Fruit fly (Drosophila melanogaster) whole organism, embryonic: ENCODE data around the gene CG5541.

Experiments
- Atf-2 ChIP-seq: fragments of 200-800 bp; sonication (Bioruptor generic); optimal IDR thresholded peaks from 2 replicates; lab custom pipeline; 2016; ENCODE audit warnings: missing biosample characterization, missing genetic modification characterization
- CG11085 ChIP-seq: fragments of 200-800 bp; sonication (Bioruptor generic); IDR thresholded peaks from 2 replicates; pipeline ENCODE4 v1.3.6; 2022; ENCODE audit warnings: missing biosample characterization, missing genetic modification characterization
- CG12942 ChIP-seq: fragments of 200-800 bp; sonication (Bioruptor generic); optimal IDR thresholded peaks from 3 replicates; lab custom pipeline; 2016; ENCODE audit warnings: missing biosample characterization, missing genetic modification characterization
- CG15269 ChIP-seq: fragments of 200-800 bp; sonication (Bioruptor generic); optimal IDR thresholded peaks from 2 replicates; lab custom pipeline; 2018; ENCODE audit warnings: missing biosample characterization, mild to moderate bottlenecking, missing genetic modification characterization, moderate library complexity
- CG15514 ChIP-seq: fragments of 200-800 bp; sonication (Bioruptor generic); optimal IDR thresholded peaks from 3 replicates; lab custom pipeline; 2017; ENCODE audit warnings: missing biosample characterization, missing genetic modification characterization, mild to moderate bottlenecking, moderate library complexity, missing genetic modification reagents
- CG15696 ChIP-seq: fragments of 200-800 bp; sonication (Bioruptor generic); optimal IDR thresholded peaks from 2 replicates; lab custom pipeline; 2019; ENCODE audit warnings: missing biosample characterization, mild to moderate bottlenecking, missing genetic modification characterization, moderate library complexity
- CG1603 ChIP-seq: fragments of 200-800 bp; sonication (Bioruptor generic); optimal IDR thresholded peaks from 2 replicates; lab custom pipeline; 2019; ENCODE audit warnings: missing biosample characterization, mild to moderate bottlenecking, missing genetic modification characterization, moderate library complexity
- CG16779 ChIP-seq: fragments of 200-800 bp; sonication (Bioruptor generic); IDR thresholded peaks from 2 replicates; pipeline ENCODE4 v1.3.6; 2022; ENCODE audit warnings: missing biosample characterization, missing genetic modification characterization
- CG18262 ChIP-seq: fragments of 200-800 bp; optimal IDR thresholded peaks from 3 replicates; lab custom pipeline; 2019; ENCODE audit warnings: missing biosample characterization, mild to moderate bottlenecking, missing genetic modification characterization, moderate library complexity
- CG18619 ChIP-seq: fragments of 200-800 bp; sonication (Bioruptor generic); optimal IDR thresholded peaks from 3 replicates; lab custom pipeline; 2017; ENCODE audit warnings: missing biosample characterization, mild to moderate bottlenecking, missing genetic modification characterization
- CG18764 ChIP-seq: fragments of 200-800 bp; sonication (Bioruptor generic); optimal IDR thresholded peaks from 3 replicates; lab custom pipeline; 2016; ENCODE audit warnings: missing biosample characterization, missing genetic modification characterization
- CG2889 ChIP-seq: fragments of 200-800 bp; sonication (Bioruptor generic); IDR thresholded peaks from 3 replicates; pipeline ENCODE4 v1.3.6; 2022; ENCODE audit warnings: missing biosample characterization, missing genetic modification characterization
- CG3838 ChIP-seq: fragments of 200-800 bp; sonication (Bioruptor generic); optimal IDR thresholded peaks from 3 replicates; lab custom pipeline; 2016; ENCODE audit warnings: missing biosample characterization, missing genetic modification characterization
- CG43689 ChIP-seq: fragments of 200-800 bp; sonication (Bioruptor generic); IDR thresholded peaks from 2 replicates; pipeline ENCODE4 v1.3.6; 2022; ENCODE audit warnings: missing biosample characterization, missing genetic modification characterization
- CG4820 ChIP-seq: fragments of 200-800 bp; sonication (Bioruptor generic); optimal IDR thresholded peaks from 3 replicates; lab custom pipeline; 2016; ENCODE audit warnings: missing biosample characterization, missing genetic modification characterization
- CG6175 ChIP-seq: fragments of 200-800 bp; sonication (Bioruptor generic); IDR thresholded peaks from 3 replicates; pipeline ENCODE4 v1.3.6; 2022; ENCODE audit warnings: missing biosample characterization, missing genetic modification characterization
- CG6254 ChIP-seq: fragments of 200-800 bp; sonication (Bioruptor generic); optimal IDR thresholded peaks from 3 replicates; lab custom pipeline; 2017; ENCODE audit warnings: mild to moderate bottlenecking, missing biosample characterization, missing genetic modification reagents, missing genetic modification characterization
- CG6654 ChIP-seq: fragments of 200-800 bp; sonication (Bioruptor generic); optimal IDR thresholded peaks from 2 replicates; lab custom pipeline; 2017; ENCODE audit warnings: missing biosample characterization, mild to moderate bottlenecking, missing genetic modification characterization
- CG6854 ChIP-seq: fragments of 200-800 bp; sonication (Bioruptor generic); optimal IDR thresholded peaks from 3 replicates; lab custom pipeline; 2017; ENCODE audit warnings: missing biosample characterization, mild to moderate bottlenecking, missing genetic modification characterization
- CG8359 ChIP-seq: fragments of 200-800 bp; sonication (Bioruptor generic); optimal IDR thresholded peaks from 2 replicates; lab custom pipeline; 2017; ENCODE audit warnings: missing biosample characterization, mild to moderate bottlenecking, missing genetic modification characterization, borderline replicate concordance
- HLHmδ ChIP-seq: fragments of 200-800 bp; sonication (Bioruptor generic); optimal IDR thresholded peaks from 2 replicates; lab custom pipeline; 2018; ENCODE audit warnings: missing biosample characterization, mild to moderate bottlenecking, missing genetic modification characterization, moderate library complexity
- Kr ChIP-seq: fragments of 200-800 bp; sonication (Bioruptor generic); optimal IDR thresholded peaks from 2 replicates; lab custom pipeline; 2017; ENCODE audit warnings: missing biosample characterization, mild to moderate bottlenecking, missing genetic modification characterization
- Lhr ChIP-seq: fragments of 200-800 bp; sonication (Bioruptor generic); optimal IDR thresholded peaks from 3 replicates; lab custom pipeline; 2017; ENCODE audit warnings: mild to moderate bottlenecking, missing biosample characterization, missing genetic modification reagents, missing genetic modification characterization
- Mad ChIP-seq: fragments of 200-800 bp; sonication (Bioruptor generic); optimal IDR thresholded peaks from 2 replicates; lab custom pipeline; 2016; ENCODE audit warnings: missing biosample characterization, missing genetic modification characterization
- Rfx ChIP-seq: fragments of 200-800 bp; sonication (Bioruptor generic); IDR thresholded peaks from 2 replicates; pipeline ENCODE4 v1.3.6; 2022; ENCODE audit warnings: missing biosample characterization, missing genetic modification characterization
- Sox100B ChIP-seq: fragments of 200-800 bp; sonication (Bioruptor generic); optimal IDR thresholded peaks from 3 replicates; lab custom pipeline; 2018; ENCODE audit warnings: missing biosample characterization, mild to moderate bottlenecking, missing genetic modification characterization
- Spps ChIP-seq: fragments of 200-800 bp; sonication (Bioruptor generic); optimal IDR thresholded peaks from 2 replicates; lab custom pipeline; 2018; ENCODE audit warnings: missing biosample characterization, mild to moderate bottlenecking, missing genetic modification characterization
- Taf1 ChIP-seq: fragments of 200-800 bp; sonication (Bioruptor generic); IDR thresholded peaks from 2 replicates; pipeline ENCODE4 v1.3.6; 2022; ENCODE audit warnings: missing biosample characterization, missing genetic modification characterization
- Tbp ChIP-seq: fragments of >200 bp; optimal IDR thresholded peaks from 2 replicates; lab custom pipeline; 2018; ENCODE audit warnings: missing biosample characterization, missing genetic modification characterization
- Xbp1 ChIP-seq: fragments of 200-800 bp; sonication (Bioruptor generic); optimal IDR thresholded peaks from 3 replicates; lab custom pipeline; 2016; ENCODE audit warnings: missing biosample characterization, mild to moderate bottlenecking, missing genetic modification characterization
- ato ChIP-seq: fragments of 200-800 bp; sonication (Bioruptor generic); IDR thresholded peaks from 2 replicates; pipeline ENCODE4 v1.3.6; 2022; ENCODE audit warnings: missing biosample characterization, missing genetic modification characterization; ENCODE audit not compliant: partially characterized antibody
- bab2 ChIP-seq: fragments of 200-800 bp; sonication (Bioruptor generic); optimal IDR thresholded peaks from 2 replicates; lab custom pipeline; 2016; ENCODE audit warnings: missing biosample characterization, missing genetic modification characterization
- bigmax ChIP-seq: fragments of 200-800 bp; sonication (Bioruptor generic); optimal IDR thresholded peaks from 2 replicates; lab custom pipeline; 2018; ENCODE audit warnings: missing biosample characterization, mild to moderate bottlenecking, missing genetic modification characterization
- bsh ChIP-seq, 2 experiments: fragments of 200-800 bp; sonication (Bioruptor generic); optimal IDR thresholded peaks; 2 replicates each; lab custom pipeline; 2017 to 2018; ENCODE audit warnings: mild to moderate bottlenecking in 2 of 2, missing biosample characterization in 2 of 2, missing genetic modification characterization in 2 of 2, moderate library complexity in 1 of 2
- cas ChIP-seq: fragments of 200-800 bp; sonication (Bioruptor generic); IDR thresholded peaks from 2 replicates; pipeline ENCODE4 v1.3.6; 2022; ENCODE audit warnings: missing biosample characterization, missing genetic modification characterization
- crp ChIP-seq, 2 experiments: fragments of 200-800 bp; sonication (Bioruptor generic); optimal IDR thresholded peaks; 2 replicates in 1 of 2; 3 replicates in 1 of 2; lab custom pipeline; 2017; ENCODE audit warnings: missing biosample characterization in 2 of 2, missing genetic modification characterization in 2 of 2, mild to moderate bottlenecking in 1 of 2, moderate library complexity in 1 of 2
- dati ChIP-seq: fragments of 200-800 bp; sonication (Bioruptor generic); IDR thresholded peaks from 2 replicates; pipeline ENCODE4 v1.3.6; 2022; ENCODE audit warnings: missing biosample characterization, missing genetic modification characterization
- dmrt11E ChIP-seq: fragments of 200-800 bp; sonication (Bioruptor generic); optimal IDR thresholded peaks from 3 replicates; lab custom pipeline; 2018; ENCODE audit warnings: missing biosample characterization, mild to moderate bottlenecking, missing genetic modification characterization, moderate library complexity
- dpn ChIP-seq, 2 experiments: fragments of 200-800 bp; sonication (Bioruptor generic); optimal IDR thresholded peaks; 3 replicates each; lab custom pipeline; 2016; ENCODE audit warnings: missing biosample characterization in 2 of 2, missing genetic modification characterization in 2 of 2
- fd3F ChIP-seq: fragments of 200-800 bp; sonication (Bioruptor generic); optimal IDR thresholded peaks from 2 replicates; lab custom pipeline; 2018; ENCODE audit warnings: missing biosample characterization, mild to moderate bottlenecking, missing genetic modification characterization, moderate library complexity
- fd64A ChIP-seq: fragments of 200-800 bp; sonication (Bioruptor generic); optimal IDR thresholded peaks from 3 replicates; lab custom pipeline; 2018; ENCODE audit warnings: missing biosample characterization, mild to moderate bottlenecking, missing genetic modification characterization
- fd96Cb ChIP-seq: fragments of 200-800 bp; sonication (Bioruptor generic); optimal IDR thresholded peaks from 2 replicates; lab custom pipeline; 2018; ENCODE audit warnings: missing biosample characterization, mild to moderate bottlenecking, missing genetic modification characterization, moderate library complexity
- kni ChIP-seq: fragments of 200-800 bp; sonication (Bioruptor generic); optimal IDR thresholded peaks from 3 replicates; lab custom pipeline; 2017; ENCODE audit warnings: mild to moderate bottlenecking, missing biosample characterization, missing genetic modification reagents, missing genetic modification characterization
- p53 ChIP-seq: fragments of 200-800 bp; sonication (Bioruptor generic); optimal IDR thresholded peaks from 2 replicates; lab custom pipeline; 2016; ENCODE audit warnings: missing biosample characterization, missing genetic modification characterization
- sqz ChIP-seq: fragments of 200-800 bp; sonication (Bioruptor generic); optimal IDR thresholded peaks from 3 replicates; lab custom pipeline; 2018; ENCODE audit warnings: missing biosample characterization, mild to moderate bottlenecking, missing genetic modification characterization
- trh ChIP-seq: fragments of 200-800 bp; sonication (Bioruptor generic); optimal IDR thresholded peaks from 2 replicates; lab custom pipeline; 2016; ENCODE audit warnings: missing biosample characterization, missing genetic modification characterization
- twi ChIP-seq: fragments of 200-800 bp; optimal IDR thresholded peaks from 2 replicates; lab custom pipeline; 2019; ENCODE audit warnings: missing biosample characterization, mild to moderate bottlenecking, missing genetic modification characterization, moderate library complexity
- zen2 ChIP-seq: fragments of 200-800 bp; sonication (Bioruptor generic); IDR thresholded peaks from 3 replicates; pipeline ENCODE4 v1.3.6; 2022; ENCODE audit warnings: missing biosample characterization, missing genetic modification characterization; ENCODE audit not compliant: partially characterized antibody

CG5541 gene

dm6 chrX:15043013-15043699, 767 bp upstream of the CG5541 start (continued):
- TF ChIP-seq CG15696 (tag; lab: Kevin White, UChicago) (peak; percentile 75), CG1603 (tag; lab: Kevin White, UChicago) (peak; percentile 88), CG18764 (GFP tag; lab: Kevin White, UChicago) (peak; percentile 78), CG6254 (GFP tag; lab: Kevin White, UChicago) (peak; percentile 84), CG11085 (GFP tag; lab: Robert Waterston, UW) (peak; percentile 41; the same call in 1 of the 2 replicates), CG6854 (GFP tag; lab: Kevin White, UChicago) (peak; percentile 67), Spps (tag; lab: Kevin White, UChicago) (peak; percentile 59), CG6654 (peak; percentile 36), Tbp (no peak), fd64A (GFP tag; lab: Kevin White, UChicago) (peak; percentile 97), Lhr (GFP tag; lab: Kevin White, UChicago) (peak; percentile 83), CG6175 (GFP tag; lab: Robert Waterston, UW) (no peak), dmrt11E (tag; lab: Kevin White, UChicago) (peak; percentile 75), CG18262 (tag; lab: Kevin White, UChicago) (peak; percentile 66), CG15269 (tag; lab: Kevin White, UChicago) (peak; percentile 70), Rfx (GFP tag; lab: Robert Waterston, UW) (peak; percentile 54; the same call in 1 of the 2 replicates), kni (peak; percentile 97), Xbp1 (GFP tag; lab: Kevin White, UChicago) (peak; percentile 18), CG3838 (GFP tag; lab: Kevin White, UChicago) (peak; percentile 78), fd3F (GFP tag; lab: Kevin White, UChicago) (peak; percentile 69), CG4820 (peak; percentile 66), p53 (peak; percentile 51), Sox100B (GFP tag; lab: Kevin White, UChicago) (peak; percentile 92), CG43689 (peak; percentile 73), trh (GFP tag; lab: Kevin White, UChicago) (peak; percentile 67), bigmax (GFP tag; lab: Kevin White, UChicago) (peak; percentile 59), CG16779 (GFP tag; lab: Robert Waterston, UW) (peak; percentile 41; the same call in 1 of the 2 replicates), ato (GFP tag; lab: Robert Waterston, UW) (no peak), Atf-2 (GFP tag; lab: Kevin White, UChicago) (peak; percentile 78), CG2889 (GFP tag; lab: Robert Waterston, UW) (no peak), HLHmδ (GFP tag; lab: Kevin White, UChicago) (peak; percentile 91), bsh (GFP tag; optimal IDR thresholded peaks at IDR 0.05; lab: Kevin White, UChicago) (peak; percentile 14 to 88), crp (GFP tag; optimal IDR thresholded peaks at IDR 0.05; lab: Kevin White, UChicago) (peak in 1 of 2 experiments; percentile 46), sqz (GFP tag; lab: Kevin White, UChicago) (peak; percentile 77), zen2 (GFP tag; lab: Robert Waterston, UW) (no peak), bab2 (GFP tag; lab: Kevin White, UChicago) (peak; percentile 95), CG18619 (peak; percentile 89), CG15514 (GFP tag; lab: Kevin White, UChicago) (peak; percentile 83), CG12942 (GFP tag; lab: Kevin White, UChicago) (peak; percentile 73), fd96Cb (tag; lab: Kevin White, UChicago) (peak; percentile 50), dati (GFP tag; lab: Robert Waterston, UW) (peak; percentile 55; the same call in 1 of the 2 replicates), Taf1 (no peak), Mad (GFP tag; lab: Kevin White, UChicago) (peak; percentile 58), dpn (GFP tag; optimal IDR thresholded peaks at IDR 0.05; lab: Kevin White, UChicago) (peak; percentile 35 to 70), CG8359 (GFP tag; lab: Kevin White, UChicago) (peak; percentile 71), cas (no peak), twi (tag; lab: Kevin White, UChicago) (no peak), Kr (GFP tag; lab: Kevin White, UChicago) (peak; percentile 45)
